Fruit fly (Drosophila melanogaster) S2 (cell line): ENCODE results near the gene mthl7.

Experiments
- CG8478 ChIP-seq: fragments of >200 bp; optimal IDR thresholded peaks from 2 replicates; lab custom pipeline; 2018
- CTCF ChIP-seq, 2 experiments: fragments of >200 bp; optimal IDR thresholded peaks; 2 replicates each; lab custom pipeline; 2018

DNA sequence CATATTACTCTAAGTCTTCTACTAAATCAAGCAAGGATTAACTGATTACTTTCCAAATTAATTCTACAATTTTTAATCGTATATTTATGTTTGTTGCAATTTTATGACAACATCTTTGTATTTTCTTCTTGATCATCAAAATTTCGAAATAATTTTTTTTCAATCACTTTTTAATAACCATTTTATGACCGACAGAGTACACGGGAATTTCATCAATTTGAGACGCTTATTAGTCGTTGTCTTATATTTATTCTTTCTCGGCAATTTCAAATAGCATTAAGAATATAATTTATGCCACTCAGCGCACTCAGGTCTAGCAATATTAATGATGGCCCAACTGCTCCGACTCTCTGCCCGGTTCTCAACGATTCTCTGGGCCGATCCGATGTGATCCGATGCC, 34.7 kb upstream of the mthl7 start, which contains the start of gene CG8012:
- no peak for TF ChIP-seq CG8478 (lab: Kevin White, UChicago)
- TF ChIP-seq CTCF (optimal IDR thresholded peaks at IDR 0.05; lab: Kevin White, UChicago) = no peak
